Worm (Caenorhabditis elegans): Measurements from ENCODE around the gene C27F2.6.

C27F2.6 gene

ce11 chrIII:4930154-4930679, 50.0 kb downstream of the C27F2.6 start, which contains the start of gene set-2 (continued):
- TF ChIP-seq ztf-26 (tag; optimal IDR thresholded peaks at IDR 0.05): no peak
- peak; percentile 91 for TF ChIP-seq attf-5 (GFP tag; optimal IDR thresholded peaks at IDR 0.05)
- TF ChIP-seq lin-40 (tag; optimal IDR thresholded peaks at IDR 0.05): peak; percentile 28
- peak; percentile 88 for TF ChIP-seq madf-6 (GFP tag; IDR thresholded peaks at IDR 0.05)
- no peak for TF ChIP-seq die-1 (tag; optimal IDR thresholded peaks at IDR 0.05)
- TF ChIP-seq ceh-40 (GFP tag; IDR thresholded peaks at IDR 0.05): peak; percentile 54; the same call in 1 of the 2 replicates
- peak; percentile 76 for TF ChIP-seq nfyb-1 (GFP tag; IDR thresholded peaks at IDR 0.05)
- TF ChIP-seq mcd-1 (GFP tag; IDR thresholded peaks at IDR 0.05): peak; percentile 83
- TF ChIP-seq bed-2 (GFP tag; IDR thresholded peaks at IDR 0.05): peak; percentile 92
- no peak for TF ChIP-seq Y56A3A.18 (GFP tag; IDR thresholded peaks at IDR 0.05)
- peak; percentile 90 for TF ChIP-seq dox-1 (GFP tag; IDR thresholded peaks at IDR 0.05)
- 0 out of 2 replicates have a peak, but pooled peaks have one; percentile 41 for TF ChIP-seq aptf-2 (GFP tag; conservative IDR thresholded peaks at IDR 0.05)
- no peak for TF ChIP-seq Y53F4B.3 (GFP tag; IDR thresholded peaks at IDR 0.05)
- no peak for TF ChIP-seq nhr-179 (tag; optimal IDR thresholded peaks at IDR 0.05)
- peak; percentile 75 for TF ChIP-seq athp-1 (tag; optimal IDR thresholded peaks at IDR 0.05)
- TF ChIP-seq ZK185.1 (tag; optimal IDR thresholded peaks at IDR 0.05; ENCODE audit: poor library complexity, severe bottlenecking): peak; percentile 93
- no peak for TF ChIP-seq nhr-120 (GFP tag; IDR thresholded peaks at IDR 0.05)
- TF ChIP-seq ceh-100 (GFP tag; IDR thresholded peaks at IDR 0.05): peak; percentile 50
- no peak for TF ChIP-seq ceh-58 (GFP tag; IDR thresholded peaks at IDR 0.05)
- no peak for TF ChIP-seq nhr-90 (tag; optimal IDR thresholded peaks at IDR 0.05)
- TF ChIP-seq B0035.1 (tag; optimal IDR thresholded peaks at IDR 0.05): no peak
- TF ChIP-seq madf-8 (GFP tag; conservative IDR thresholded peaks at IDR 0.05): peak; percentile 77
- no peak for TF ChIP-seq cebp-2 (GFP tag; IDR thresholded peaks at IDR 0.05)
- TF ChIP-seq bed-1 (GFP tag; IDR thresholded peaks at IDR 0.05): 0 out of 2 replicates have a peak, but pooled peaks have one; percentile 79
- no peak for TF ChIP-seq lsy-27 (tag; optimal IDR thresholded peaks at IDR 0.05; ENCODE audit: borderline replicate concordance, insufficient read depth)
- no peak for TF ChIP-seq lag-1 (GFP tag; IDR thresholded peaks at IDR 0.05)
- TF ChIP-seq pbrm-1 (GFP tag; IDR thresholded peaks at IDR 0.05): peak; percentile 65; the same call in 1 of the 2 replicates
- TF ChIP-seq lin-35 (GFP tag; optimal IDR thresholded peaks at IDR 0.05): peak; percentile 29 to 89 (median 79)
- TF ChIP-seq F39B2.1 (GFP tag; IDR thresholded peaks at IDR 0.05): peak; percentile 81; the same call in 1 of the 2 replicates
- peak; percentile 19 for TF ChIP-seq chd-7 (tag; optimal IDR thresholded peaks at IDR 0.05)
- no peak for TF ChIP-seq mxl-1 (tag; optimal IDR thresholded peaks at IDR 0.05)
- TF ChIP-seq nhr-80 (tag; optimal IDR thresholded peaks at IDR 0.05): peak; percentile 30
- peak; percentile 45; the same call in 1 of the 2 replicates for TF ChIP-seq Y67H2A.10 (GFP tag; conservative IDR thresholded peaks at IDR 0.05)
- no peak for TF ChIP-seq F52B5.7 (tag; optimal IDR thresholded peaks at IDR 0.05)
- peak; percentile 72 for TF ChIP-seq B0019.2 (GFP tag; conservative IDR thresholded peaks at IDR 0.05)
- peak; percentile 81 for TF ChIP-seq rcor-1 (GFP tag; IDR thresholded peaks at IDR 0.05)
- TF ChIP-seq unc-130 (GFP tag; optimal IDR thresholded peaks at IDR 0.05): peak; percentile 95
- no peak for TF ChIP-seq sea-2 (GFP tag; IDR thresholded peaks at IDR 0.05)
- TF ChIP-seq F22D6.2 (tag; optimal IDR thresholded peaks at IDR 0.05): peak; percentile 43
- TF ChIP-seq K12H6.12 (tag; optimal IDR thresholded peaks at IDR 0.05): peak; percentile 59
- TF ChIP-seq nhr-27 (tag; optimal IDR thresholded peaks at IDR 0.05): no peak
- TF ChIP-seq ztf-3 (GFP tag; optimal IDR thresholded peaks at IDR 0.05): no peak
- TF ChIP-seq rec-8 (tag; optimal IDR thresholded peaks at IDR 0.05): peak; percentile 52 to 80
- no peak for TF ChIP-seq ccch-3 (GFP tag; optimal IDR thresholded peaks at IDR 0.05)
- no peak for TF ChIP-seq F55B11.4 (tag; optimal IDR thresholded peaks at IDR 0.05; ENCODE audit: borderline replicate concordance, insufficient read depth)
- TF ChIP-seq cebp-1 (GFP tag; IDR thresholded peaks at IDR 0.05): no peak
- TF ChIP-seq cebp-1 (tag; optimal IDR thresholded peaks at IDR 0.05): peak; percentile 67
- TF ChIP-seq tbx-9 (tag; optimal IDR thresholded peaks at IDR 0.05; ENCODE audit: borderline replicate concordance): no peak

All from whole organism, young adult.